Worm (Caenorhabditis elegans) whole organism, young adult: ENCODE data around the gene kin-20.
A peak's percentile ranks its signal among the peaks of the same experiment; 100 is the strongest.

ENCODE experiments used
- B0035.1 ChIP-seq: sonication (generic microtip); optimal IDR thresholded peaks from 2 replicates; lab custom pipeline; 2016; ENCODE audit warnings: missing genetic modification characterization, mild to moderate bottlenecking, missing compliant biosample characterization, missing genotype, missing genetic modification reagents
- B0261.1 ChIP-seq: sonication (generic microtip); optimal IDR thresholded peaks from 2 replicates; lab custom pipeline; 2016; ENCODE audit warnings: mild to moderate bottlenecking, missing genetic modification characterization, moderate library complexity, missing compliant biosample characterization
- C17E4.6 ChIP-seq: fragments of 200-800 bp; sonication (Bioruptor generic); IDR thresholded peaks from 2 replicates; pipeline ENCODE4 v1.3.6; 2022; ENCODE audit warnings: missing genetic modification reagents, missing genetic modification characterization, missing compliant biosample characterization
- F33H1.4 ChIP-seq: fragments of 200-800 bp; sonication (Bioruptor generic); IDR thresholded peaks from 2 replicates; pipeline ENCODE4 v1.3.6; 2022; ENCODE audit warnings: missing genetic modification reagents, missing genetic modification characterization, missing compliant biosample characterization
- F57C9.4 ChIP-seq: sonication (generic microtip); optimal IDR thresholded peaks from 2 replicates; lab custom pipeline; 2017; ENCODE audit warnings: mild to moderate bottlenecking, missing genetic modification characterization, missing compliant biosample characterization
- K11D2.4 ChIP-seq: fragments of 200-800 bp; sonication (Bioruptor generic); IDR thresholded peaks from 2 replicates; pipeline ENCODE4 v1.3.6; 2022; ENCODE audit warnings: missing genetic modification reagents, missing genetic modification characterization, missing compliant biosample characterization
- T07F8.4 ChIP-seq: sonication (generic microtip); optimal IDR thresholded peaks from 2 replicates; lab custom pipeline; 2016; ENCODE audit warnings: mild to moderate bottlenecking, missing genetic modification characterization, moderate library complexity, missing compliant biosample characterization
- T26A5.8 ChIP-seq: sonication (generic microtip); optimal IDR thresholded peaks from 2 replicates; lab custom pipeline; 2016; ENCODE audit warnings: missing genetic modification characterization, missing compliant biosample characterization
- Y56A3A.18 ChIP-seq: fragments of 200-800 bp; sonication (Bioruptor generic); IDR thresholded peaks from 2 replicates; pipeline ENCODE4 v1.3.6; 2022; ENCODE audit warnings: missing genetic modification reagents, missing genetic modification characterization, missing compliant biosample characterization
- Y67H2A.10 ChIP-seq: fragments of 200-800 bp; sonication (Bioruptor generic); conservative IDR thresholded peaks from 2 replicates; pipeline ENCODE4 v1.3.6; 2022; ENCODE audit warnings: missing genetic modification reagents, missing genetic modification characterization, missing compliant biosample characterization
- akir-1 ChIP-seq: fragments of 200-800 bp; sonication (Bioruptor generic); optimal IDR thresholded peaks from 2 replicates; lab custom pipeline; 2018; ENCODE audit warnings: mild to moderate bottlenecking, missing genetic modification characterization, moderate library complexity, missing compliant biosample characterization
- attf-6 ChIP-seq: fragments of 200-800 bp; sonication (Bioruptor generic); IDR thresholded peaks from 2 replicates; pipeline ENCODE4 v1.3.6; 2022; ENCODE audit warnings: missing genetic modification reagents, missing genetic modification characterization, missing compliant biosample characterization
- ccch-3 ChIP-seq: fragments of 200-800 bp; sonication (Bioruptor generic); optimal IDR thresholded peaks from 2 replicates; lab custom pipeline; 2018; ENCODE audit warnings: mild to moderate bottlenecking, missing genetic modification characterization, missing compliant biosample characterization
- ceh-40 ChIP-seq: fragments of 200-800 bp; sonication (Bioruptor generic); IDR thresholded peaks from 2 replicates; pipeline ENCODE4 v1.3.6; 2022; ENCODE audit warnings: missing genetic modification characterization, missing compliant biosample characterization
- ceh-58 ChIP-seq: fragments of 200-800 bp; sonication (Bioruptor generic); IDR thresholded peaks from 2 replicates; pipeline ENCODE4 v1.3.6; 2022; ENCODE audit warnings: missing genetic modification characterization, missing compliant biosample characterization
- egl-18 ChIP-seq: fragments of 200-800 bp; sonication (Bioruptor generic); IDR thresholded peaks from 2 replicates; pipeline ENCODE4 v1.3.6; 2022; ENCODE audit warnings: missing genetic modification reagents, missing genetic modification characterization, missing compliant biosample characterization
- gei-17 ChIP-seq: fragments of 200-800 bp; sonication (Bioruptor generic); optimal IDR thresholded peaks from 2 replicates; lab custom pipeline; 2018; ENCODE audit warnings: mild to moderate bottlenecking, missing genetic modification characterization, missing compliant biosample characterization
- hlh-12 ChIP-seq: sonication (generic microtip); optimal IDR thresholded peaks from 2 replicates; lab custom pipeline; 2016; ENCODE audit warnings: missing genetic modification characterization, missing compliant biosample characterization
- hsf-1 ChIP-seq: fragments of 200-800 bp; sonication (Bioruptor generic); IDR thresholded peaks from 2 replicates; pipeline ENCODE4 v1.3.6; 2022; ENCODE audit warnings: missing genetic modification reagents, missing genetic modification characterization, missing compliant biosample characterization
- lin-35 ChIP-seq, 3 experiments: fragments of 150-350 bp in 2 of 3; sonication (generic microtip) in 1 of 3; optimal IDR thresholded peaks; 2 replicates each; lab custom pipeline; 2014 to 2018; ENCODE audit warnings: missing biosample characterization in 3 of 3, missing genetic modification characterization in 3 of 3, missing genetic modification reagents in 3 of 3
- lsl-1 ChIP-seq: fragments of 200-800 bp; sonication (Bioruptor generic); optimal IDR thresholded peaks from 2 replicates; lab custom pipeline; 2018; ENCODE audit warnings: mild to moderate bottlenecking, missing genetic modification characterization, moderate library complexity, missing compliant biosample characterization
- madf-3 ChIP-seq: fragments of 200-800 bp; sonication (Bioruptor generic); IDR thresholded peaks from 2 replicates; pipeline ENCODE4 v1.3.6; 2022; ENCODE audit warnings: missing genetic modification reagents, missing genetic modification characterization, missing compliant biosample characterization
- mcd-1 ChIP-seq: fragments of 200-800 bp; sonication (Bioruptor generic); IDR thresholded peaks from 2 replicates; pipeline ENCODE4 v1.3.6; 2022; ENCODE audit warnings: missing genetic modification reagents, missing genetic modification characterization, missing compliant biosample characterization
- mxl-1 ChIP-seq: sonication (generic microtip); optimal IDR thresholded peaks from 2 replicates; lab custom pipeline; 2016; ENCODE audit warnings: missing genetic modification characterization, missing compliant biosample characterization
- nhr-27 ChIP-seq: fragments of 200-800 bp; sonication (Bioruptor generic); optimal IDR thresholded peaks from 2 replicates; lab custom pipeline; 2018; ENCODE audit warnings: mild to moderate bottlenecking, missing genetic modification characterization, moderate library complexity, missing compliant biosample characterization
- nhr-80 ChIP-seq: sonication (generic microtip); optimal IDR thresholded peaks from 2 replicates; lab custom pipeline; 2016; ENCODE audit warnings: missing genetic modification characterization, missing compliant biosample characterization
- nhr-90 ChIP-seq: sonication (generic microtip); optimal IDR thresholded peaks from 2 replicates; lab custom pipeline; 2016; ENCODE audit warnings: missing genotype, mild to moderate bottlenecking, missing genetic modification characterization, missing compliant biosample characterization
- pbrm-1 ChIP-seq: fragments of 200-800 bp; sonication (Bioruptor generic); IDR thresholded peaks from 2 replicates; pipeline ENCODE4 v1.3.6; 2022; ENCODE audit warnings: missing genetic modification reagents, missing genetic modification characterization, missing compliant biosample characterization
- pha-4 ChIP-seq: fragments of 150-350 bp; sonication (generic microtip); optimal IDR thresholded peaks from 2 replicates; lab custom pipeline; 2014; ENCODE audit warnings: missing biosample characterization, missing genetic modification reagents, missing genetic modification characterization
- rec-8 ChIP-seq, 2 experiments: sonication (generic microtip); optimal IDR thresholded peaks; 2 replicates each; lab custom pipeline; 2016; ENCODE audit warnings: mild to moderate bottlenecking in 2 of 2, missing genetic modification characterization in 2 of 2, missing genetic modification reagents in 2 of 2, missing genotype in 2 of 2, missing biosample characterization in 1 of 2, missing compliant biosample characterization in 1 of 2, moderate library complexity in 1 of 2
- sea-2 ChIP-seq: fragments of 200-800 bp; sonication (Bioruptor generic); IDR thresholded peaks from 2 replicates; pipeline ENCODE4 v1.3.6; 2022; ENCODE audit warnings: missing genetic modification characterization, missing compliant biosample characterization
- snpc-4 ChIP-seq, 5 experiments: fragments of 150-350 bp in 1 of 5; sonication (generic microtip) in 4 of 5; optimal IDR thresholded peaks; 2 replicates each; lab custom pipeline; 2014 to 2018; ENCODE audit warnings: missing genetic modification characterization in 5 of 5, missing biosample characterization in 3 of 5, antibody characterized with exemption in 2 of 5, mild to moderate bottlenecking in 2 of 5, missing compliant biosample characterization in 2 of 5, missing genotype in 2 of 5, moderate library complexity in 2 of 5, missing genetic modification reagents in 1 of 5
- sptf-2 ChIP-seq: fragments of 200-800 bp; sonication (Bioruptor generic); optimal IDR thresholded peaks from 2 replicates; lab custom pipeline; 2018; ENCODE audit warnings: mild to moderate bottlenecking, missing genetic modification characterization, missing compliant biosample characterization
- unc-62 ChIP-seq: fragments of 150-350 bp; optimal IDR thresholded peaks from 2 replicates; lab custom pipeline; 2014; ENCODE audit warnings: missing biosample characterization, missing genetic modification reagents, missing genetic modification characterization
- xnd-1 ChIP-seq: sonication (generic microtip); optimal IDR thresholded peaks from 2 replicates; lab custom pipeline; 2016; ENCODE audit warnings: missing genotype, missing genetic modification reagents, missing genetic modification characterization, missing compliant biosample characterization
- zfh-2 ChIP-seq: fragments of 200-800 bp; sonication (Bioruptor generic); conservative IDR thresholded peaks from 2 replicates; pipeline ENCODE4 v1.3.6; 2022; ENCODE audit warnings: missing genetic modification reagents, missing genetic modification characterization, missing compliant biosample characterization
- zim-3 ChIP-seq: sonication (generic microtip); optimal IDR thresholded peaks from 2 replicates; lab custom pipeline; 2017; ENCODE audit warnings: mild to moderate bottlenecking, missing genetic modification characterization, moderate library complexity, missing compliant biosample characterization

kin-20 gene

DNA sequence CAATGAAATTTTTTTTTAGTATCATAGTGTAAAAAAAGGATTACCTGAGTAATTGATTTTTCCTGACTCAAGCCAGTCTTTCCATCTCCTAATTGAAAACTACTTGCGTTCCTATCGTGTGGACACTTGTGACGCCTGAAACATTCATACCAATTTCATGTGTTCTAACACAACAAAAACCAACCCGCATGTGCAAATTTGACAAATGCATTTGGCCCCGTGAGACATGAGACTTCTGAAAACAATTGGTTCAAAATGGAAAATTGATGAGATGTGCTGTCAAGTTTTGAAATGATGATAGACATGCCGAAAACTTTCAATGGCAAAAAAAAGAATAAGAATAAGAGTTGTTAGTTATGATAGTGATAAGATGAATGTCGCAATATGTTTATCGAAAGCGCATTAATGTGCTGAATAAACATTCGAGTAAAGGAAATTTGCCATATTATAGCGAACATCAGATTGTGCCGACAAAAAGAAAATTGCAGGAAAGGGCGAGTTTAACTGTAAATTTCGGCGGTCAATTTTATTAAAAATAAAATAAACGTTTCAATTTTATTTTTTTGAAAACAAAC, 47.1 kb downstream of the kin-20 start, which contains the start of gene H03A11.2:
TSS of gene H03A11.2 (minus strand) at position 252 of the 575 bp plus-strand sequence.
- TF ChIP-seq lsl-1 (GFP tag; lab: Kevin White, UChicago) = no peak
- TF ChIP-seq nhr-80 (tag; lab: Kevin White, UChicago) = peak; percentile 64

DNA sequence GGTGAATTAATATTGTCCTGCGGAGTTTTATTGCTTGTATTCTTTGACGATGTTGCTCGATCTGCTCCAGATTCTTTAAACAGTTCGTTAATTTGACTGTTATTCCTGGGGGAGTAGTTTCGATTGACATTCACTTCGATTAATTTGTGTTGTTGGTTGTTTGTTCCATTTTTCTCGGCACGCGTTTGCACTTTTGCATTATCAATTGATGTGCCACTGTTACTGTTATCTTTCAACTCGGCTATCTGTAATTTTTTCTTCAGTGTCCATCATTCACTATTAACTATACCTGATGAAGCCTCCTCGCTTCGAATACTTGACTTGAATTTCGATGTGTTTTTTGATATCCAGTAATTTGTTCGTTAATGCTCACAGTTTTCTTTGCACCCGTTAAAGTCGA, 48.4 kb downstream of the kin-20 start:
- no peak for TF ChIP-seq K11D2.4 (GFP tag; lab: Robert Waterston, UW)
- peak; percentile 68 for TF ChIP-seq nhr-80 (tag; lab: Kevin White, UChicago)
- TF ChIP-seq lin-35 (GFP tag; optimal IDR thresholded peaks at IDR 0.05; lab: Kevin White, UChicago) = no peak

DNA sequence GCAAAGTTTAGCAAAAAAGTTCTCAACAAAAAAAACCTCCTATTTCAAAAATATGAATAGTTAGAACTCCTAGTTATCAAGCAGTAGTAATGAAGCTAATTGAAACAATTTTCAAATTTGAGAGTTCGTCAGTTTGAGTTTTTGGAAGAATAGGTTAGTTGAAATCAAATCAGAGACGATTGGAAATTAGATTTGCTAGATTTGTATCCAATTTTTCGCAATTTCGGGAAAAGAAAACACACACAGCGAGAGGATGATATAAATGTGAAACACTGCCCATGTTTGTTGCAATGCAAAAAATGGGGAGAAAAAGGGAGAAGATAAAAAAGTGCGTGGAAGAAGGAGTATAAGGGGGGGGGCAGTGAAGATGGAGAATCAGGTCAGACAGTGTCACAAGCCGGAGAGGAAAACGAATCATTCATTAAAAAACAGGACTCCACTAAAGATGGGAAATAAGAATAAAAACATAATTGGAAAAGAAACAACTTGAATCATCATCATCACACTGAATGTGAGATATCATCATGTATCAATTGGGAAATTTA, 52.3 kb downstream of the kin-20 start:
- no peak for TF ChIP-seq pha-4 (tag; lab: Kevin White, UChicago)
- no peak for TF ChIP-seq lin-35 (GFP tag; optimal IDR thresholded peaks at IDR 0.05; lab: Kevin White, UChicago)
- TF ChIP-seq madf-3 = no peak
- no peak for TF ChIP-seq hlh-12 (tag; lab: Kevin White, UChicago)
- no peak for TF ChIP-seq T26A5.8 (tag; lab: Kevin White, UChicago)
- no peak for TF ChIP-seq rec-8 (tag; optimal IDR thresholded peaks at IDR 0.05; lab: Kevin White, UChicago)

DNA sequence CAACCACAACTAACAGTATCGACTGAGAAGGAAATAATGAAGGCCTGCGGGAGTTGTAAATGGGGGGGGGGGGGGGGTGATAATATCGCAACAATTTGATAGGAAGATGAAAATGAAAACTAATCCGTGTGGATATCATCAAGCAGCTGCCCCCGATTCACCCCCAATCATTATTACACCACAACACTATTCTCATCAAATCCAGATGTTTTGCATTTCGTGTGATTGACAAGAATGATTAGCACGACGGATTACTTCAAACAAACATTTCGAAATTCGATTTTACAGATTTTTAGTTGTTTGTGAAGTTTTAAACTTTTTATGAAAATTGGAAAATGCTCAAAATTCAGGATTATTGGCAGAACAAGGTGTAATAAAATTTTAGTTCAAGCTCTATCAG, 53.4 kb downstream of the kin-20 start:
- TF ChIP-seq B0035.1 (tag; lab: Kevin White, UChicago) (no peak), zim-3 (tag; lab: Kevin White, UChicago) (no peak), Y56A3A.18 (GFP tag; lab: Robert Waterston, UW) (no peak), Y67H2A.10 (GFP tag; lab: Robert Waterston, UW) (no peak), mxl-1 (tag; lab: Kevin White, UChicago) (no peak), unc-62 (GFP tag; lab: Kevin White, UChicago) (no peak), T07F8.4 (tag; lab: Kevin White, UChicago) (no peak), gei-17 (no peak), ccch-3 (GFP tag; lab: Kevin White, UChicago) (no peak), xnd-1 (tag; lab: Kevin White, UChicago) (no peak), F57C9.4 (no peak), F33H1.4 (GFP tag; lab: Robert Waterston, UW) (no peak), zfh-2 (GFP tag; lab: Robert Waterston, UW) (no peak), nhr-90 (no peak), egl-18 (no peak), ceh-40 (GFP tag; lab: Robert Waterston, UW) (no peak), attf-6 (GFP tag; lab: Robert Waterston, UW) (no peak), nhr-27 (tag; lab: Kevin White, UChicago) (no peak), C17E4.6 (GFP tag; lab: Robert Waterston, UW) (no peak)

DNA sequence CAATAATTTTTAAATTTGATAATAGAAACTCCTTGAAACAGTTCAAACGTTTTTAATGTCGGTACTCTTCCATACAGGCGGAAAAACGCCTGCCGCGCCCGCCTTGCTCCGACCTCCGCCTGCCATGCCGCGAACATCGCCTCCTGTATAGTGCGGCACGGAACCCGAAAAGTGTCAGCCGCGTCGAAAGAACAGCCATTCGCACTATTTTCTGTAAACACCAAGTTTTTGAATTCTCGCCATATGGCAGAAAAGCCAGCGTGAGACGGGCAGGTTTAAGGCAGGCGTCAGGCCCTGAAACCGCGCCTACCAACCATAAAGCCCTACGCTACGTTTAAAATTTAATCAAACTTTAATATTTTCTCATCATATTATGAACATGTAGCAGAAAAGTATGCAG, 54.8 kb downstream of the kin-20 start:
- TF ChIP-seq zfh-2 (GFP tag; lab: Robert Waterston, UW) (peak; percentile 63), pbrm-1 (GFP tag; lab: Robert Waterston, UW) (0 out of 2 replicates have a peak, but pooled peaks have one; percentile 37), xnd-1 (tag; lab: Kevin White, UChicago) (no peak), snpc-4 (GFP tag; optimal IDR thresholded peaks at IDR 0.05; lab: Kevin White, UChicago) (no peak), snpc-4 (tag; optimal IDR thresholded peaks at IDR 0.05; lab: Kevin White, UChicago) (peak in 3 of 4 experiments; percentile 54 to 83 (median 74)), B0261.1 (tag; lab: Kevin White, UChicago) (no peak), akir-1 (no peak), ceh-58 (GFP tag; lab: Robert Waterston, UW) (no peak), mcd-1 (GFP tag; lab: Robert Waterston, UW) (no peak), hsf-1 (GFP tag; lab: Robert Waterston, UW) (no peak), sptf-2 (GFP tag; lab: Kevin White, UChicago) (no peak), sea-2 (GFP tag; lab: Robert Waterston, UW) (no peak)
- TF ChIP-seq, all 124 proteins: peak for 3
